Fruit fly (Drosophila melanogaster) whole organism, larva: ENCODE measurements around the gene Mst84B.

Source experiments
- noc ChIP-seq: fragments of 200-800 bp; sonication (Bioruptor generic); optimal IDR thresholded peaks from 3 replicates; lab custom pipeline; 2019; ENCODE audit warnings: missing biosample characterization, mild to moderate bottlenecking, missing genetic modification characterization, moderate library complexity

The Mst84B gene

DNA sequence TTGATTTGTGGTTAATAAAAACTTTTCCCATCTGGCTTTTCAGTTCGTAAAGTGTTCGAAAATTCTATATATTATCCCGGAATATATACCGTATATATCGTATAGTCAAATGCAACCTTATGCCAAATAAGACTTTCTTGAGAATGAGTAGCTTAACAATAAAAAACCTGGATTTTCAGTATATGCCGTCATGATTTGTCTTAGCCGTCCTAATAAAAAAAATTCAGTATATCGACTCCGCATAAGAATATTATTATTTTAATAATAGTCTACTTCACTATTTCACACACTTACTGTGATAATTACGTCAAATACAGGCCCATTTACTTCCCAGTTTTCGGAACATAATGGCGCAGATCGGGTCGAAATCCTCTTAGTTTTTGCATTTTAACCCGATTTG is at the start of gene Mst84B:
Gene Mst84B, plus strand, starts transcription at position 301 of the 400 bp plus-strand sequence.
- TF ChIP-seq noc (tag; lab: Kevin White, UChicago): no peak

DNA sequence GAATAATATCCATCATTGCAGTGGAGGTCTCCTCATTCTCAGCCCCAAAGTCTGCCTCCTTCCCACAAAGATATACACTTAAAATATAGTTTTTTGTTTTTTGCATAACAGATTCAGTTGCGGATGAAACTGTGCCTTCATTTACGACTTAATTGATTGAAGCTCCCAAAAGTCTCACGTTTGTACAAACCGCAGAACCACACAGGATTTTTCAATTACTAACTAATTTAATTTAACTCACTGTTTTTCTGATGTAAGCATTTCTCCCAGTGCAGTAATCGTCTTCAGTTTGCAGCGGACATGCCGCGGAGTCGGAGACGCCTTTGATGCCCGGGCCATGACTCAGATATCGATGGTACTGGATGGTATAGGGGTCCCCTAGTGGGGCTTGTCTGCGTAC is 37.4 kb upstream of the Mst84B start:
- no peak for TF ChIP-seq noc (tag; lab: Kevin White, UChicago)

- TF ChIP-seq noc (tag; lab: Kevin White, UChicago): no peak
Measured at dm6 chr3R:7025241-7025640, 36.7 kb upstream of the Mst84B start.

DNA sequence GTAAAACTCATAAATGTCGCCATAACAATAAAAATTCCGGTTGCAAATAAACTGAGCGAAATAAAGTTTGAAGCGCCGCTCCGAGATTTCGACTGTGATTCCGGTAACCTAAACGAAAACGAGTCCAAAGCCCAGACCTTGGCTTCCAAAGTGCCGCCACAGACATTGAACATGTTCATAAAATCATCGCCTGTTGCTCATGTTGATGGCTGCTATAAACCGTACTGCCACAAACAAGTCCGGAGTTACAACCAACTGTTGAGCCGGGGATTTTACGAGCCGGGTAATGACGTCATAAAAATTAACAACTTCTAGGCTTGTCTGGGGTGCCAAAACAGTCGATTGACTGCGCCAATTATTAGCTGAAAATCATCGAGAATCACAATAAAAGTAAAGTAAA is 33.4 kb upstream of the Mst84B start:
- TF ChIP-seq noc (tag; lab: Kevin White, UChicago): no peak

- TF ChIP-seq noc (tag; lab: Kevin White, UChicago): no peak
Measured at dm6 chr3R:7029434-7029833, 32.5 kb upstream of the Mst84B start.

DNA sequence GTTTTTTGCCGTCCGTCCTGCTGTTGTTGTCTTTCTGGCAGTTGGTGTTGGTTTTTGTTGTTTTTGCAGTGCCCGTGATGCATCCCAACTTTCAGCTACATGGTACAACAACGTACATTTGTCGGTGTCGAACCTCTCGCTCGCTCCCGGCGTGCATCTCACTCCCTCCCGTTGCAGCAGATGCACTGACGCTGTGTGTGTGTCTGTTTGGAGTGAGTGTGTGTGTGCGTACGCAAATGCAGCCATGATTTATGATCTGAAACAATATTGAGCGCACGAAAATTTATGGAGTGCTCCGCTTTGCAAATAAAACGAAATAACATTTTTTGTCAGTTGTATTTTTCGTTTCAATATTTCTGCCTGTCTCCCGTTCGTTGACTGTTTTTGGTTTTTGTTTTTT is 30.4 kb upstream of the Mst84B start:
- TF ChIP-seq noc (tag; lab: Kevin White, UChicago): no peak

DNA sequence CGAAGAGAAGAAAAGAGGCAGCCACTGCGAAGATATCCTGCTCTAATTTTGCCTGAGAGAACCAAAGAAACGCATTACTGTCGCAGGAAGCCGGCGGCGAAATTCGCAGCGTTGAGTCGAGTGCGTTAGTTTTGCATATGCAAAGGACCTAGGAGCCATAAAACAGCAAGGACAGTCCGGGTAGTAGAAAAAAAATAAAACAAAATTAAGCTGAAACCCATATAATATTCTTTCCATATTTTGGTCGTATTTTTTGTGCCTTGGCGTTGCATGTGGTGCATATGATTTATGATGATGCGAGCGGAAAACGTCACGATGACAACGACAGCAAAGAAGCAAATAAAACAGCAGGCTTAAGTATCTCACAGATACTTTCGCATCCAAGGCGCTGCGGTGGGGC is 28.3 kb upstream of the Mst84B start:
- TF ChIP-seq noc (tag; lab: Kevin White, UChicago): no peak

DNA sequence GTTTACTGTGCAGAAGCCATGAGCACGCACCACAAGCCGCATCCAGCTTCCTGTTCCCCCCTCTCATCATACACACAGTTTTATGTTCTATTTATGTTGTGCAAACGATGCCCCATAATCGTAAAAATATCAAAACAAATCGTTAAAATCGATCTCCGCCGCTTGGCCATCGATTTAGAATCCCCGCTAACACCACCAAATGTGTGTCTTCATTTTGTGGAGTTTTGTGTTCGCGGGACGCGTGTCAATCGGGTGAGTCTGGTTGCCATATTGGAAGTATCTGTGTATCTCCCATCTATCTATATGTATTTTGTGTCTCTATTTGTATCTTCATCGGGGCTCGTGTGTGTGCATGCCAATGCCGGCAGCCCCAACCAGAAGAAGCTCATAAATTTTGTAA is 27.5 kb upstream of the Mst84B start:
- TF ChIP-seq noc (tag; lab: Kevin White, UChicago): no peak

DNA sequence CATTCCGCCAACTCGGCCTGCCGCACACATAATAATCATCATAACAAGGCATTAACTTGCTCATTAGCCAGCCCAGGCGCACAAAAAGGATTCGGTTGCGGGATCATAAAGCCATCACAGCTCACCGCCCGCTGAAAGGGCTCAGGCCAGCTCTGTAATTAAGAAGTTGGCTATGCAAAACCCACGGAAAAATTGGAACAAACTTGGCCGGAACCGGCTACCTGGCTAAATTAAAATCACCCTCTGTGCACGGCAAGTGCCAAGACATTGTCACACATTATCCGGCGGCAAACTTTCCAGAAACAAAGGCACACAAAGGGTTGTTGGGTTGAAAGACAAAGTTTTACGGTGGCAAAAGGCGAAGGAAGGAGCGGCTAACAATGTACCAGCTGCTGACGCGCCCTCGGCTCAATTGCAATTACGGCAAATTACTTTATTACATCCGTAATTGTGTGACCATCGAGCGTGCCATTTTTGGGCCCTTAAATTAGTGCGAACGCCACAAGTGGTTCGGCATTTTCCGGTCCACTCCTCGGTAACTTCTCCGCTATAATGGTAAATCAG is 26.2 kb upstream of the Mst84B start:
- TF ChIP-seq noc (tag; lab: Kevin White, UChicago): no peak

dm6 chr3R:7037250-7037802 is 24.6 kb upstream of the Mst84B start:
- no peak for TF ChIP-seq noc (tag; lab: Kevin White, UChicago)

dm6 chr3R:7040894-7041293 is 21.1 kb upstream of the Mst84B start:
- TF ChIP-seq noc (tag; lab: Kevin White, UChicago): no peak

DNA sequence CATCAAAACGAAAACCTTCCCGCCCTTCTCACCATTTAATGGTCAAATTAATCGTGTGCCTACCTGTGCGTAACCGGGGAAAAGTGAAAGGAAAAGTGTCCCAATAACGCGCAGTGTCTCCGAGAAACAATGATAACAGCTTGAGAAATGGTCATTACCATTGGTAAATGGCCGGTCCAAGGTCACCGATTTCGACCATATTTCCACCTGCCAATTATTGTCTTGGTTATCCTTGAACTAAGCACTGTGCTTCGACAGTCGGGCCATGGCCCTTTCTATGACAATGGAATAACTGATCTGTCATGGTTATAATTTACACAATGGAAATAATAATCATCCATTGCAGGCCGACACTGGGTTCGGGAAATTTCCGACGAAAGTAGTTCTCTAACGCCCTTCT is 18.0 kb upstream of the Mst84B start:
- TF ChIP-seq noc (tag; lab: Kevin White, UChicago): no peak

DNA sequence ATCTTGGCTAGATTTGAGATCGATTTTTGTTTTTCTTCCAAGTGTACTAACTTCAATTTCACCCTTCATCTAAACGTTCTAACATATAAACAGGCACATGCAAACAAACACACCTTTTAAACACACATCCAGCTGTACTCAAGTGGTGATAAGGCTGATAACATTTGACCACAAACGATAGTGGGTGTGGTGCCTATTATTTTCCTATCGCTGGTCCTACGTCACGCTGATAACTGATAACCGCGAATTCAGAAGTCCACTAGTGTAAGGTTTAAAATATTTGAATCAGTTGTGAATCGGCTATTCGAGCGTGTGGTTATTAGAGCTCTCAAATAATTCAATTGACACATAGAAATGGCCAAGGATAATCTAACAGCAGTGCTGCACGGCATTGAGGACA is 9.7 kb upstream of the Mst84B start, which contains the start of gene Sodh1:
Gene Sodh1, plus strand, starts transcription at position 94 of the 400 bp plus-strand sequence.
- peak; percentile 54 for TF ChIP-seq noc (tag; lab: Kevin White, UChicago)

DNA sequence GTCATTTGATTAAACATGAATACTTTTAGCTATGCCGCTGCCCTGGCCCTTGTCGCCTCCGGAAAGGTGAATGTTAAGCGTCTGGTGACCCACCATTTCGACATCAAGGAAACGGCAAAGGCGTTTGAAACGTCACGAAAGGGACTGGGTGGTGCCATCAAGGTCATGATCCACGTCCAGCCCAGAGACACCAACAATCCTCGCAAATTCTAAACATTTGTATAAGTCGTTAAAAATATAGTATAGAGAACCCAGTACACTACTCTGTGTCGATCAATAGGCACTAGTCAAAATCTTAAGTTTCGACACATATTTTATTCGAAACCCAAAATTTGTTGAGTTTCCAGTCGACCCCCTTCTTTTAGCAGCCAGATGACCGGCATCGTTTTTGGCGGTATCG is 7.7 kb upstream of the Mst84B start, which contains the start of gene CG1979:
Gene CG1979, plus strand, starts transcription at position 301 of the 400 bp plus-strand sequence.
- TF ChIP-seq noc (tag; lab: Kevin White, UChicago): no peak

DNA sequence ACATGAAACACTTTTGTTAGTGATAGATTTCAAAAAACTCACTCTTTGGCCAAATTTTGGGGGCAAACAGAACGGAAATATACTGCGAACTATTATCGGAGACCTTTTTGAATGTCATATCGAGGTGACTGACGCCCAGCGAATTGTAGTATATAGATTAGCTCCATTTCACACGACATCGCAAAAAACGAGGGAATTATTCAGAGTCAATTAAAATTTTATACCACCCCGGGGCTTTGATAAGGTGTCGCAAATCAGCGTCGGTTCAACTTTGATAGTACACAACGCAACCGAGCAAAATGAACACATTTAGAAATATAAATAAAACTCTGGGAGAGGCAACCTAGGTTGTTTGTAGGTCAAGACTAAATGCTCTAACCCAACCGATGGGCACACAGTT is 4.0 kb upstream of the Mst84B start:
- TF ChIP-seq noc (tag; lab: Kevin White, UChicago): peak; percentile 63

DNA sequence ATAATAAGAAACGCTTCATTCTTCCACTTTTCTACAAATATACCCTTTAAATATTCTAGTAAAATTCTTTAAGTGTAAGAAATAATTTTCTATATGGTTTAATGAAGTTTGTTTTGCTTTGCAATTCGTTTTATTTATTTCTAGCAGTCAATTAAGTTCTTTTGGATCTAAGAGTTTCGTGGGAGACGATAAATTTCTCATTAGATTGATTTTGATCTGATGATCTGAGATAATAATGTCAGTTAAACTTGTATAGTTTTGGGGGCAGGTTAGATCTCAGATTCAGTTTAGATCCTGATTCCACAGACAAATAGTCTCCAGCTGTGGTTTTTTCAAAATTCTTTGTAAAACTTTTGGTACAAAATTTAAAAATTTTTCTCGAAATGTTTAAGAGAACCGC is 3.0 kb upstream of the Mst84B start, which contains the start of gene dj:
Gene dj, plus strand, starts transcription at position 301 of the 400 bp plus-strand sequence.
- no peak for TF ChIP-seq noc (tag; lab: Kevin White, UChicago)

DNA sequence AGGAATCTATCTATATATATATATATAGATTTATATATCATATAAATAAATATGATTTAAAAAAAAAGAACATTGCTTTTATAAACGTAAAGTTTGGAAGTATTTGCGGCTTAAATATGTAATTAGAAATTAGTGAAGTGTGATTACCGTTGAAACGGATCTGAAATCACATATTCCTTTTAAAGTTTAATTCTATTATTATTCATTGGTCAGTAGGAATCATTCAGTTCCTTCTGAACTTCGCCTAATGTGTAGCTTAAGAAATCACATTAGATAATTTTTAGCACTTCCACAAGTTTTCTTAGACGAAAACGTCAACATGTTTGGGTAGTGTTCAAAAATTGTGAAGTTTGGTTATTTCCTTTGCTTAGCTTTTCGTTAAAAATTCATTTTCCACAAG is 1.5 kb upstream of the Mst84B start, which contains the start of gene djl:
Gene djl, plus strand, starts transcription at position 301 of the 400 bp plus-strand sequence.
- no peak for TF ChIP-seq noc (tag; lab: Kevin White, UChicago)
